Fruit fly (Drosophila melanogaster): Measurements from ENCODE around the gene CG31642.

Gene CG31642

dm6 chr2L:6124815-6125214, 6.5 kb downstream of the CG31642 start, which contains the start of gene Arpc4 (continued):
- TF ChIP-seq ind (GFP tag; optimal IDR thresholded peaks at IDR 0.05): peak; percentile 50
- TF ChIP-seq CG4820 (GFP tag; optimal IDR thresholded peaks at IDR 0.05): peak; percentile 22
- no peak for TF ChIP-seq CG10462 (GFP tag; optimal IDR thresholded peaks at IDR 0.05)
- TF ChIP-seq amos (GFP tag; IDR thresholded peaks at IDR 0.05; ENCODE audit: partially characterized antibody): no peak
- TF ChIP-seq sd (tag; optimal IDR thresholded peaks at IDR 0.05): peak; percentile 94
- TF ChIP-seq fd96Cb (tag; optimal IDR thresholded peaks at IDR 0.05): peak; percentile 47
- peak; percentile 37 for TF ChIP-seq shn (GFP tag; optimal IDR thresholded peaks at IDR 0.05)
- peak; percentile 10 for TF ChIP-seq p53 (GFP tag; optimal IDR thresholded peaks at IDR 0.05)
- no peak for TF ChIP-seq tap (tag; optimal IDR thresholded peaks at IDR 0.05)
- TF ChIP-seq HLH3B (GFP tag; IDR thresholded peaks at IDR 0.05): peak; percentile 66
- no peak for TF ChIP-seq sens-2 (GFP tag; IDR thresholded peaks at IDR 0.05)
- TF ChIP-seq MESR4 (GFP tag; optimal IDR thresholded peaks at IDR 0.05): no peak
- TF ChIP-seq Dll (GFP tag; IDR thresholded peaks at IDR 0.05; ENCODE audit: partially characterized antibody): no peak
- peak; percentile 58 for TF ChIP-seq CTCF (GFP tag; optimal IDR thresholded peaks at IDR 0.05)
- TF ChIP-seq lola (GFP tag; optimal IDR thresholded peaks at IDR 0.05): peak in 1 of 3 experiments; percentile 39
- peak; percentile 53 for TF ChIP-seq CG7786 (GFP tag; optimal IDR thresholded peaks at IDR 0.05)
- no peak for TF ChIP-seq NK7.1 (GFP tag; optimal IDR thresholded peaks at IDR 0.05)
- TF ChIP-seq CG18262 (tag; optimal IDR thresholded peaks at IDR 0.05): no peak
- no peak for TF ChIP-seq odd (GFP tag; optimal IDR thresholded peaks at IDR 0.05)
- TF ChIP-seq Optix (GFP tag; IDR thresholded peaks at IDR 0.05): no peak
- TF ChIP-seq CG6683 (GFP tag; optimal IDR thresholded peaks at IDR 0.05): no peak
- TF ChIP-seq oc (tag; optimal IDR thresholded peaks at IDR 0.05): no peak
- TF ChIP-seq klu (GFP tag; IDR thresholded peaks at IDR 0.05): peak; percentile 63
- TF ChIP-seq CG15073 (GFP tag; optimal IDR thresholded peaks at IDR 0.05): no peak
- TF ChIP-seq lmd (GFP tag; IDR thresholded peaks at IDR 0.05): peak; percentile 74
- TF ChIP-seq CG11085 (GFP tag; IDR thresholded peaks at IDR 0.05): no peak
- TF ChIP-seq kni (GFP tag; optimal IDR thresholded peaks at IDR 0.05): no peak
- no peak for TF ChIP-seq zen2 (GFP tag; IDR thresholded peaks at IDR 0.05; ENCODE audit: partially characterized antibody)
- no peak for TF ChIP-seq CG31365 (tag; optimal IDR thresholded peaks at IDR 0.05)
- no peak for TF ChIP-seq usp (GFP tag; optimal IDR thresholded peaks at IDR 0.05)
- no peak for TF ChIP-seq PHDP (tag; optimal IDR thresholded peaks at IDR 0.05)
- TF ChIP-seq Vsx1 (GFP tag; optimal IDR thresholded peaks at IDR 0.05): no peak
- no peak for TF ChIP-seq rib (GFP tag; IDR thresholded peaks at IDR 0.05)
- peak; percentile 60 for TF ChIP-seq CG11247 (GFP tag; IDR thresholded peaks at IDR 0.05)
- no peak for TF ChIP-seq NC2β (GFP tag; optimal IDR thresholded peaks at IDR 0.05)
- no peak for TF ChIP-seq hbn (GFP tag; IDR thresholded peaks at IDR 0.05; ENCODE audit: partially characterized antibody)
- no peak for TF ChIP-seq CG4360 (GFP tag; IDR thresholded peaks at IDR 0.05)
- TF ChIP-seq ssp (GFP tag; IDR thresholded peaks at IDR 0.05): peak; percentile 57
- peak; percentile 93 for TF ChIP-seq pfk (GFP tag; optimal IDR thresholded peaks at IDR 0.05)
- peak; percentile 40; the same call in 1 of the 2 replicates for TF ChIP-seq CG9215 (GFP tag; IDR thresholded peaks at IDR 0.05)
- peak; percentile 25; the same call in 1 of the 2 replicates for TF ChIP-seq seq (GFP tag; IDR thresholded peaks at IDR 0.05)
- 0 out of 3 replicates have a peak, but pooled peaks have one; percentile 37 for TF ChIP-seq CG2199 (GFP tag; IDR thresholded peaks at IDR 0.05)
- 0 out of 3 replicates have a peak, but pooled peaks have one; percentile 16 for TF ChIP-seq H15 (GFP tag; IDR thresholded peaks at IDR 0.05)
- TF ChIP-seq cad (GFP tag; optimal IDR thresholded peaks at IDR 0.05): no peak
- TF ChIP-seq wdn (GFP tag; IDR thresholded peaks at IDR 0.05): peak; percentile 49; the same call in 1 of the 2 replicates
- peak; percentile 67 for TF ChIP-seq Xrp1 (GFP tag; IDR thresholded peaks at IDR 0.05)
- TF ChIP-seq CG12299 (tag; optimal IDR thresholded peaks at IDR 0.05): peak; percentile 6
- TF ChIP-seq CG10209 (GFP tag; optimal IDR thresholded peaks at IDR 0.05): peak; percentile 48
- no peak for TF ChIP-seq kah (GFP tag; optimal IDR thresholded peaks at IDR 0.05)
- TF ChIP-seq vfl (GFP tag; optimal IDR thresholded peaks at IDR 0.05): peak; percentile 5
- TF ChIP-seq Hr3 (GFP tag; optimal IDR thresholded peaks at IDR 0.05): peak; percentile 30
- TF ChIP-seq CG10274 (GFP tag; optimal IDR thresholded peaks at IDR 0.05): no peak

All from whole organism, embryonic.